Worm (Caenorhabditis elegans): Measurements from ENCODE around the gene wdr-54.

DNA sequence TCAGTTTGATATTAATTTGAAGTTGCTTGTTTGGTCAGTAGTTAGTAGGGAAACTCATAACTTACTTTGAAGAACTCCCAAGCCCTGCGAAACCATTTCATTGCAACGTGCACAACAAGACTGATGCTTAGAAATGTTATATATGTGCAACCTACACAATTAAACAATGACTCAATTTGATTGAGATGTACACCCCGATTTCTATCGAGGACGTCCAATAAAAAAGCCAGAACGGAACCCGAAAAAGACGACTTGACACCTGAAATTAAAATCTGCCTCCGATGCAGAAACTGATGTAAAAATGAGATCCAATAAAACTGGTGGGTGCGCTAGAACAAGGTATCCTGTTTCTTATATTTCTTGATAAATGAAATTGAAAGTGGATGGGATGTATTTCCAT, 43.9 kb upstream of the wdr-54 start, which contains the start of gene T04G9.6:
- TF ChIP-seq ama-1 (optimal IDR thresholded peaks at IDR 0.05) (no peak), sea-1 (GFP tag; conservative IDR thresholded peaks at IDR 0.05) (no peak), aly-1 (tag; optimal IDR thresholded peaks at IDR 0.05) (no peak), scrt-1 (GFP tag; IDR thresholded peaks at IDR 0.05) (no peak), flt-1 (GFP tag; IDR thresholded peaks at IDR 0.05) (no peak), tbx-37 (GFP tag; conservative IDR thresholded peaks at IDR 0.05) (no peak), hnd-1 (tag; optimal IDR thresholded peaks at IDR 0.05) (no peak), hmg-4 (GFP tag; optimal IDR thresholded peaks at IDR 0.05) (no peak), ceh-36 (tag; optimal IDR thresholded peaks at IDR 0.05) (no peak), B0310.2 (tag; optimal IDR thresholded peaks at IDR 0.05) (no peak), F13C5.2 (tag; optimal IDR thresholded peaks at IDR 0.05) (no peak), ets-7 (tag; optimal IDR thresholded peaks at IDR 0.05) (no peak), pes-1 (GFP tag; IDR thresholded peaks at IDR 0.05) (no peak), tra-4 (tag; optimal IDR thresholded peaks at IDR 0.05) (no peak)
